Fruit fly (Drosophila melanogaster): ENCODE data around the gene Cpr65Eb.

- TF ChIP-seq CG9705 (GFP tag; optimal IDR thresholded peaks at IDR 0.05) (no peak), Hr78 (GFP tag; optimal IDR thresholded peaks at IDR 0.05) (no peak), CG32264 (GFP tag; optimal IDR thresholded peaks at IDR 0.05) (no peak), usp (GFP tag; optimal IDR thresholded peaks at IDR 0.05) (no peak), lola (GFP tag; optimal IDR thresholded peaks at IDR 0.05) (no peak), br (GFP tag; optimal IDR thresholded peaks at IDR 0.05) (no peak), N (GFP tag; optimal IDR thresholded peaks at IDR 0.05) (no peak), Abd-B (GFP tag; optimal IDR thresholded peaks at IDR 0.05) (no peak)
Measured at dm6 chr3L:7094548-7095072, 6.0 kb upstream of the Cpr65Eb start, which contains the start of gene form3.
